Fruit fly (Drosophila melanogaster): ENCODE data around the gene CG15399.

Gene CG15399

dm6 chr2L:2808038-2808699 lies 36.6 kb upstream of the CG15399 start (continued):
- TF ChIP-seq CG5180 (GFP tag; optimal IDR thresholded peaks at IDR 0.05) (peak; percentile 95), CG6175 (GFP tag; IDR thresholded peaks at IDR 0.05) (0 out of 3 replicates have a peak, but pooled peaks have one; percentile 15), CG34376 (GFP tag; optimal IDR thresholded peaks at IDR 0.05) (peak; percentile 42), knrl (GFP tag; IDR thresholded peaks at IDR 0.05; ENCODE audit: partially characterized antibody) (0 out of 3 replicates have a peak, but pooled peaks have one; percentile 21), Jarid2 (GFP tag; optimal IDR thresholded peaks at IDR 0.05) (peak; percentile 56), CG6791 (GFP tag; IDR thresholded peaks at IDR 0.05; ENCODE audit: partially characterized antibody) (0 out of 3 replicates have a peak, but pooled peaks have one; percentile 25), tll (GFP tag; optimal IDR thresholded peaks at IDR 0.05) (no peak), Nf-YB (GFP tag; optimal IDR thresholded peaks at IDR 0.05) (peak; percentile 44), bbx (GFP tag; IDR thresholded peaks at IDR 0.05; ENCODE audit: partially characterized antibody) (no peak), amos (GFP tag; IDR thresholded peaks at IDR 0.05; ENCODE audit: partially characterized antibody) (peak; percentile 13; the same call in 1 of the 2 replicates), chinmo (GFP tag; IDR thresholded peaks at IDR 0.05; ENCODE audit: partially characterized antibody) (0 out of 4 replicates have a peak, but pooled peaks have one; percentile 43), lab (GFP tag; optimal IDR thresholded peaks at IDR 0.05) (peak; percentile 75)

dm6 chr2L:2807597-2807996 lies 36.0 kb upstream of the CG15399 start:
- TF ChIP-seq sug (tag; optimal IDR thresholded peaks at IDR 0.05) (peak; percentile 58), wdn (GFP tag; IDR thresholded peaks at IDR 0.05) (no peak), CG7745 (tag; optimal IDR thresholded peaks at IDR 0.05) (no peak), gt (GFP tag; IDR thresholded peaks at IDR 0.05) (no peak), Fer1 (GFP tag; optimal IDR thresholded peaks at IDR 0.05) (no peak), CG34376 (GFP tag; optimal IDR thresholded peaks at IDR 0.05) (peak; percentile 64), mirr (GFP tag; optimal IDR thresholded peaks at IDR 0.05) (peak; percentile 42), Xrp1 (GFP tag; IDR thresholded peaks at IDR 0.05) (no peak), CG34422 (GFP tag; IDR thresholded peaks at IDR 0.05) (no peak), Dfd (GFP tag; optimal IDR thresholded peaks at IDR 0.05) (no peak), CG7987 (GFP tag; optimal IDR thresholded peaks at IDR 0.05) (peak; percentile 7), sens (GFP tag) (peak; percentile 13), CG8944 (GFP tag; optimal IDR thresholded peaks at IDR 0.05) (no peak), CG12659 (GFP tag; optimal IDR thresholded peaks at IDR 0.05) (no peak), Deaf1 (tag; optimal IDR thresholded peaks at IDR 0.05) (no peak), grn (GFP tag; optimal IDR thresholded peaks at IDR 0.05) (peak; percentile 10), CG6254 (GFP tag; optimal IDR thresholded peaks at IDR 0.05) (no peak), run (tag; optimal IDR thresholded peaks at IDR 0.05) (no peak), CG13123 (GFP tag; optimal IDR thresholded peaks at IDR 0.05) (no peak), CG11696 (GFP tag; IDR thresholded peaks at IDR 0.05) (no peak), CG16779 (GFP tag; IDR thresholded peaks at IDR 0.05) (no peak), Ada2b (GFP tag; IDR thresholded peaks at IDR 0.05) (no peak), CG4854 (GFP tag; optimal IDR thresholded peaks at IDR 0.05) (no peak), CG18262 (tag; optimal IDR thresholded peaks at IDR 0.05) (no peak), CG4360 (GFP tag; IDR thresholded peaks at IDR 0.05) (no peak), gsb-n (tag; optimal IDR thresholded peaks at IDR 0.05) (peak; percentile 53), exex (tag; optimal IDR thresholded peaks at IDR 0.05) (peak; percentile 78), ac (GFP tag; optimal IDR thresholded peaks at IDR 0.05) (no peak), ranshi (GFP tag; IDR thresholded peaks at IDR 0.05) (no peak), abd-A (tag; optimal IDR thresholded peaks at IDR 0.05) (no peak)

Measured in whole organism, embryonic.